Worm (Caenorhabditis elegans) whole organism, young adult: ENCODE data around the gene osgn-1.

Source experiments
- B0019.2 ChIP-seq: fragments of 200-800 bp; sonication (Bioruptor generic); conservative IDR thresholded peaks from 2 replicates; pipeline ENCODE4 v1.3.6; 2022; ENCODE audit warnings: missing genetic modification reagents, missing genetic modification characterization, missing compliant biosample characterization
- B0035.1 ChIP-seq: sonication (generic microtip); optimal IDR thresholded peaks from 2 replicates; lab custom pipeline; 2016; ENCODE audit warnings: missing genetic modification characterization, mild to moderate bottlenecking, missing compliant biosample characterization, missing genotype, missing genetic modification reagents
- F23B12.7 ChIP-seq: sonication (generic microtip); optimal IDR thresholded peaks from 2 replicates; lab custom pipeline; 2017; ENCODE audit warnings: missing genetic modification characterization, mild to moderate bottlenecking, missing compliant biosample characterization, antibody characterized with exemption, moderate library complexity; ENCODE audit not compliant: insufficient read depth
- F49E8.2 ChIP-seq: sonication (generic microtip); optimal IDR thresholded peaks from 3 replicates; lab custom pipeline; 2017; ENCODE audit warnings: missing genetic modification characterization, mild to moderate bottlenecking, missing compliant biosample characterization, antibody characterized with exemption, moderate library complexity; ENCODE audit not compliant: insufficient read depth
- F52B5.7 ChIP-seq: sonication (generic microtip); optimal IDR thresholded peaks from 2 replicates; lab custom pipeline; 2016; ENCODE audit warnings: mild to moderate bottlenecking, missing genetic modification characterization, missing compliant biosample characterization
- F57A8.1 ChIP-seq: fragments of 200-800 bp; sonication (Bioruptor generic); optimal IDR thresholded peaks from 2 replicates; lab custom pipeline; 2018; ENCODE audit warnings: mild to moderate bottlenecking, missing genetic modification characterization, moderate library complexity, missing compliant biosample characterization
- K11D2.4 ChIP-seq: fragments of 200-800 bp; sonication (Bioruptor generic); IDR thresholded peaks from 2 replicates; pipeline ENCODE4 v1.3.6; 2022; ENCODE audit warnings: missing genetic modification reagents, missing genetic modification characterization, missing compliant biosample characterization
- K12H6.12 ChIP-seq: fragments of 200-800 bp; sonication (Bioruptor generic); optimal IDR thresholded peaks from 2 replicates; lab custom pipeline; 2018; ENCODE audit warnings: mild to moderate bottlenecking, missing genetic modification characterization, missing compliant biosample characterization
- T26A5.8 ChIP-seq: sonication (generic microtip); optimal IDR thresholded peaks from 2 replicates; lab custom pipeline; 2016; ENCODE audit warnings: missing genetic modification characterization, missing compliant biosample characterization
- Y53G8AR.9 ChIP-seq: fragments of 200-800 bp; sonication (Bioruptor generic); conservative IDR thresholded peaks from 2 replicates; pipeline ENCODE4 v1.3.6; 2022; ENCODE audit warnings: missing genetic modification reagents, missing genetic modification characterization, missing compliant biosample characterization
- Y67H2A.10 ChIP-seq: fragments of 200-800 bp; sonication (Bioruptor generic); conservative IDR thresholded peaks from 2 replicates; pipeline ENCODE4 v1.3.6; 2022; ENCODE audit warnings: missing genetic modification reagents, missing genetic modification characterization, missing compliant biosample characterization
- ama-1 ChIP-seq, 3 experiments: fragments of 150-350 bp in 1 of 3; sonication (generic microtip) in 2 of 3; optimal IDR thresholded peaks; 2 replicates each; lab custom pipeline; 2014 to 2018; ENCODE audit warnings: missing biosample characterization in 2 of 3, missing genetic modification characterization in 2 of 3, missing genetic modification reagents in 2 of 3
- atf-7 ChIP-seq: sonication (generic microtip); optimal IDR thresholded peaks from 2 replicates; lab custom pipeline; 2017; ENCODE audit warnings: mild to moderate bottlenecking, missing genetic modification characterization, missing compliant biosample characterization
- attf-5 ChIP-seq: fragments of 200-800 bp; sonication (Bioruptor generic); optimal IDR thresholded peaks from 2 replicates; lab custom pipeline; 2018; ENCODE audit warnings: mild to moderate bottlenecking, missing genetic modification characterization, missing compliant biosample characterization
- cebp-1 ChIP-seq, 2 experiments: fragments of 200-800 bp in 1 of 2; sonication (Bioruptor generic) in 1 of 2; sonication (generic microtip) in 1 of 2; IDR thresholded peaks in 1 of 2; optimal IDR thresholded peaks in 1 of 2; 2 replicates each; pipeline versions ENCODE4 v1.3.6 to Lab custom; 2017 to 2022; ENCODE audit warnings: missing compliant biosample characterization in 2 of 2, missing genetic modification characterization in 2 of 2, mild to moderate bottlenecking in 1 of 2, missing genetic modification reagents in 1 of 2, moderate library complexity in 1 of 2
- ceh-40 ChIP-seq: fragments of 200-800 bp; sonication (Bioruptor generic); IDR thresholded peaks from 2 replicates; pipeline ENCODE4 v1.3.6; 2022; ENCODE audit warnings: missing genetic modification characterization, missing compliant biosample characterization
- ceh-58 ChIP-seq: fragments of 200-800 bp; sonication (Bioruptor generic); IDR thresholded peaks from 2 replicates; pipeline ENCODE4 v1.3.6; 2022; ENCODE audit warnings: missing genetic modification characterization, missing compliant biosample characterization
- chd-7 ChIP-seq: sonication (generic microtip); optimal IDR thresholded peaks from 2 replicates; lab custom pipeline; 2016; ENCODE audit warnings: mild to moderate bottlenecking, missing genetic modification characterization, moderate library complexity, missing compliant biosample characterization
- dox-1 ChIP-seq: fragments of 200-800 bp; sonication (Bioruptor generic); IDR thresholded peaks from 2 replicates; pipeline ENCODE4 v1.3.6; 2022; ENCODE audit warnings: missing genetic modification reagents, missing genetic modification characterization, missing compliant biosample characterization
- dpl-1 ChIP-seq: fragments of 150-350 bp; optimal IDR thresholded peaks from 2 replicates; lab custom pipeline; 2014; ENCODE audit warnings: missing biosample characterization, missing genetic modification reagents, missing genetic modification characterization
- egl-44 ChIP-seq: fragments of 200-800 bp; sonication (Bioruptor generic); IDR thresholded peaks from 2 replicates; pipeline ENCODE4 v1.3.6; 2022; ENCODE audit warnings: missing genetic modification reagents, missing genetic modification characterization, missing compliant biosample characterization
- fkh-3 ChIP-seq: sonication (generic microtip); optimal IDR thresholded peaks from 2 replicates; lab custom pipeline; 2016; ENCODE audit warnings: mild to moderate bottlenecking, missing genetic modification characterization, missing compliant biosample characterization
- gei-17 ChIP-seq: fragments of 200-800 bp; sonication (Bioruptor generic); optimal IDR thresholded peaks from 2 replicates; lab custom pipeline; 2018; ENCODE audit warnings: mild to moderate bottlenecking, missing genetic modification characterization, missing compliant biosample characterization
- hmg-1.2 ChIP-seq: fragments of 200-800 bp; sonication (Bioruptor generic); IDR thresholded peaks from 2 replicates; pipeline ENCODE4 v1.3.6; 2022; ENCODE audit warnings: missing genetic modification reagents, missing genetic modification characterization, missing compliant biosample characterization
- lag-1 ChIP-seq: fragments of 200-800 bp; sonication (Bioruptor generic); IDR thresholded peaks from 2 replicates; pipeline ENCODE4 v1.3.6; 2022; ENCODE audit warnings: missing genetic modification reagents, missing genetic modification characterization, missing compliant biosample characterization
- lin-35 ChIP-seq, 3 experiments: fragments of 150-350 bp in 2 of 3; sonication (generic microtip) in 1 of 3; optimal IDR thresholded peaks; 2 replicates each; lab custom pipeline; 2014 to 2018; ENCODE audit warnings: missing biosample characterization in 3 of 3, missing genetic modification characterization in 3 of 3, missing genetic modification reagents in 3 of 3
- lin-40 ChIP-seq: sonication (generic microtip); optimal IDR thresholded peaks from 2 replicates; lab custom pipeline; 2016; ENCODE audit warnings: missing genetic modification characterization, mild to moderate bottlenecking, missing compliant biosample characterization, missing genotype, missing genetic modification reagents
- mxl-1 ChIP-seq: sonication (generic microtip); optimal IDR thresholded peaks from 2 replicates; lab custom pipeline; 2016; ENCODE audit warnings: missing genetic modification characterization, missing compliant biosample characterization
- nfya-1 ChIP-seq: sonication (generic microtip); optimal IDR thresholded peaks from 2 replicates; lab custom pipeline; 2017; ENCODE audit warnings: antibody characterized with exemption, missing compliant biosample characterization, missing genetic modification characterization, borderline replicate concordance; ENCODE audit not compliant: insufficient read depth
- nfya-2 ChIP-seq: fragments of 200-800 bp; sonication (Bioruptor generic); IDR thresholded peaks from 2 replicates; pipeline ENCODE4 v1.3.6; 2022; ENCODE audit warnings: missing genetic modification reagents, missing genetic modification characterization, missing compliant biosample characterization
- nhr-80 ChIP-seq: sonication (generic microtip); optimal IDR thresholded peaks from 2 replicates; lab custom pipeline; 2016; ENCODE audit warnings: missing genetic modification characterization, missing compliant biosample characterization
- sdz-38 ChIP-seq: sonication (generic microtip); optimal IDR thresholded peaks from 2 replicates; lab custom pipeline; 2016; ENCODE audit warnings: missing genotype, missing genetic modification characterization, missing compliant biosample characterization
- sea-2 ChIP-seq: fragments of 200-800 bp; sonication (Bioruptor generic); IDR thresholded peaks from 2 replicates; pipeline ENCODE4 v1.3.6; 2022; ENCODE audit warnings: missing genetic modification characterization, missing compliant biosample characterization
- snpc-1.1 ChIP-seq: sonication (generic microtip); optimal IDR thresholded peaks from 2 replicates; lab custom pipeline; 2017; ENCODE audit warnings: missing genetic modification characterization, mild to moderate bottlenecking, missing compliant biosample characterization, antibody characterized with exemption, moderate library complexity, missing genotype, missing genetic modification reagents; ENCODE audit not compliant: insufficient read depth
- snpc-4 ChIP-seq, 5 experiments: fragments of 150-350 bp in 1 of 5; sonication (generic microtip) in 4 of 5; optimal IDR thresholded peaks; 2 replicates each; lab custom pipeline; 2014 to 2018; ENCODE audit warnings: missing genetic modification characterization in 5 of 5, missing biosample characterization in 3 of 5, antibody characterized with exemption in 2 of 5, mild to moderate bottlenecking in 2 of 5, missing compliant biosample characterization in 2 of 5, missing genotype in 2 of 5, moderate library complexity in 2 of 5, missing genetic modification reagents in 1 of 5
- tbp1 ChIP-seq: fragments of 200-800 bp; sonication (Bioruptor generic); optimal IDR thresholded peaks from 2 replicates; lab custom pipeline; 2018; ENCODE audit warnings: mild to moderate bottlenecking, missing genetic modification characterization, missing compliant biosample characterization
- unc-62 ChIP-seq: fragments of 150-350 bp; optimal IDR thresholded peaks from 2 replicates; lab custom pipeline; 2014; ENCODE audit warnings: missing biosample characterization, missing genetic modification reagents, missing genetic modification characterization
- zfh-2 ChIP-seq: fragments of 200-800 bp; sonication (Bioruptor generic); conservative IDR thresholded peaks from 2 replicates; pipeline ENCODE4 v1.3.6; 2022; ENCODE audit warnings: missing genetic modification reagents, missing genetic modification characterization, missing compliant biosample characterization
- ztf-18 ChIP-seq: sonication (generic microtip); optimal IDR thresholded peaks from 2 replicates; lab custom pipeline; 2016; ENCODE audit warnings: missing genotype, mild to moderate bottlenecking, missing genetic modification characterization, missing compliant biosample characterization
- ztf-25 ChIP-seq: fragments of 200-800 bp; sonication (Bioruptor generic); IDR thresholded peaks from 2 replicates; pipeline ENCODE4 v1.3.6; 2022; ENCODE audit warnings: missing genetic modification reagents, missing genetic modification characterization, missing compliant biosample characterization
- ztf-28 ChIP-seq: fragments of 200-800 bp; sonication (Bioruptor generic); IDR thresholded peaks from 2 replicates; pipeline ENCODE4 v1.3.6; 2022; ENCODE audit warnings: missing genetic modification reagents, missing genetic modification characterization, missing compliant biosample characterization
- ztf-3 ChIP-seq: fragments of 200-800 bp; sonication (Bioruptor generic); optimal IDR thresholded peaks from 2 replicates; lab custom pipeline; 2018; ENCODE audit warnings: mild to moderate bottlenecking, missing genetic modification characterization, missing compliant biosample characterization

Gene osgn-1

ce11 chrIV:4210868-4211267, 3.7 kb downstream of the osgn-1 start:
- TF ChIP-seq F49E8.2 (tag; lab: Kevin White, UChicago): no peak
- no peak for TF ChIP-seq Y67H2A.10 (GFP tag; lab: Robert Waterston, UW)
- no peak for TF ChIP-seq gei-17
- TF ChIP-seq mxl-1 (tag; lab: Kevin White, UChicago): no peak
- TF ChIP-seq zfh-2: peak; percentile 90

- no peak for TF ChIP-seq Y67H2A.10 (GFP tag; lab: Robert Waterston, UW)
- TF ChIP-seq nhr-80: peak; percentile 54
- peak; percentile 95 for TF ChIP-seq atf-7
- TF ChIP-seq, all 124 proteins: peak for 2
Measured at ce11 chrIV:4212733-4213132, 5.5 kb downstream of the osgn-1 start.

- TF ChIP-seq lag-1 (GFP tag; lab: Robert Waterston, UW) (no peak), sdz-38 (no peak), B0019.2 (GFP tag; lab: Robert Waterston, UW) (no peak), chd-7 (tag; lab: Kevin White, UChicago) (peak; percentile 9), ztf-28 (GFP tag; lab: Robert Waterston, UW) (no peak), F49E8.2 (tag; lab: Kevin White, UChicago) (no peak), hmg-1.2 (GFP tag; lab: Robert Waterston, UW) (peak; percentile 53; the same call in 1 of the 2 replicates), T26A5.8 (tag; lab: Kevin White, UChicago) (no peak), F23B12.7 (tag; lab: Kevin White, UChicago) (no peak), B0035.1 (tag; lab: Kevin White, UChicago) (no peak), K11D2.4 (GFP tag; lab: Robert Waterston, UW) (peak; percentile 35; the same call in 1 of the 2 replicates), ztf-25 (GFP tag; lab: Robert Waterston, UW) (no peak), sea-2 (GFP tag; lab: Robert Waterston, UW) (no peak), lin-40 (tag; lab: Kevin White, UChicago) (peak; percentile 59), dpl-1 (GFP tag; lab: Kevin White, UChicago) (no peak), fkh-3 (no peak), cebp-1 (GFP tag; IDR thresholded peaks at IDR 0.05; lab: Robert Waterston, UW) (no peak), cebp-1 (tag; optimal IDR thresholded peaks at IDR 0.05; lab: Kevin White, UChicago) (peak; percentile 36), ama-1 (optimal IDR thresholded peaks at IDR 0.05; lab: Kevin White, UChicago) (no peak), ama-1 (GFP tag; optimal IDR thresholded peaks at IDR 0.05; lab: Kevin White, UChicago) (no peak), nhr-80 (peak; percentile 65), snpc-4 (GFP tag; optimal IDR thresholded peaks at IDR 0.05; lab: Kevin White, UChicago) (no peak), snpc-4 (tag; optimal IDR thresholded peaks at IDR 0.05; lab: Kevin White, UChicago) (no peak), ztf-18 (tag; lab: Kevin White, UChicago) (no peak), egl-44 (0 out of 2 replicates have a peak, but pooled peaks have one; percentile 43), ztf-3 (GFP tag; lab: Kevin White, UChicago) (no peak), lin-35 (GFP tag; optimal IDR thresholded peaks at IDR 0.05; lab: Kevin White, UChicago) (no peak), ceh-40 (GFP tag; lab: Robert Waterston, UW) (no peak), ceh-58 (GFP tag; lab: Robert Waterston, UW) (no peak), dox-1 (GFP tag; lab: Robert Waterston, UW) (0 out of 2 replicates have a peak, but pooled peaks have one; percentile 35), unc-62 (no peak), snpc-1.1 (no peak), F57A8.1 (GFP tag; lab: Kevin White, UChicago) (no peak), nfya-2 (0 out of 2 replicates have a peak, but pooled peaks have one; percentile 5), nfya-1 (tag; lab: Kevin White, UChicago) (no peak), Y53G8AR.9 (GFP tag; lab: Robert Waterston, UW) (no peak), F52B5.7 (tag; lab: Kevin White, UChicago) (no peak), attf-5 (GFP tag; lab: Kevin White, UChicago) (peak; percentile 40), K12H6.12 (tag; lab: Kevin White, UChicago) (peak; percentile 76), tbp1 (GFP tag; lab: Kevin White, UChicago) (peak; percentile 5), zfh-2 (0 out of 2 replicates have a peak, but pooled peaks have one; percentile 38)
Measured at ce11 chrIV:4215349-4215748, 8.2 kb downstream of the osgn-1 start.
